Worm (Caenorhabditis elegans): ENCODE measurements around the gene Y46B2A.4.

- TF ChIP-seq ama-1 (optimal IDR thresholded peaks at IDR 0.05) (no peak), hmbx-1 (tag; optimal IDR thresholded peaks at IDR 0.05) (no peak), flt-1 (GFP tag; IDR thresholded peaks at IDR 0.05) (no peak), tbx-37 (GFP tag; conservative IDR thresholded peaks at IDR 0.05) (no peak)
These were observed 40.1 kb upstream of the Y46B2A.4 start, which contains the start of gene F46F5.8 for ce11 chrII:821514-821913.

All from whole organism, early embryonic.